Fruit fly (Drosophila melanogaster) whole organism, pupa: ENCODE measurements around the gene NimC2.
A peak's percentile ranks its signal among the peaks of the same experiment; 100 is the strongest.

Experiments used
- CG10348 ChIP-seq: fragments of 200-800 bp; sonication (Bioruptor generic); IDR thresholded peaks from 2 replicates; pipeline ENCODE4 v1.3.6; 2022; ENCODE audit warnings: missing biosample characterization, missing genetic modification characterization
- CG12605 ChIP-seq: fragments of 200-800 bp; sonication (Bioruptor generic); IDR thresholded peaks from 2 replicates; pipeline ENCODE4 v1.3.6; 2022; ENCODE audit warnings: missing biosample characterization, missing genetic modification characterization
- CG13204 ChIP-seq: fragments of 200-800 bp; sonication (Bioruptor generic); optimal IDR thresholded peaks from 2 replicates; lab custom pipeline; 2018; ENCODE audit warnings: missing biosample characterization, mild to moderate bottlenecking, missing genetic modification characterization, moderate library complexity
- CG14655 ChIP-seq: fragments of 200-800 bp; sonication (Bioruptor generic); optimal IDR thresholded peaks from 3 replicates; lab custom pipeline; 2017; ENCODE audit warnings: mild to moderate bottlenecking, missing biosample characterization, missing genetic modification reagents, missing genetic modification characterization
- CG15710 ChIP-seq: fragments of 200-800 bp; sonication (Bioruptor generic); optimal IDR thresholded peaks from 2 replicates; lab custom pipeline; 2018; ENCODE audit warnings: missing biosample characterization, mild to moderate bottlenecking, missing genetic modification characterization, moderate library complexity
- CG17806 ChIP-seq: fragments of 200-800 bp; sonication (Bioruptor generic); optimal IDR thresholded peaks from 2 replicates; lab custom pipeline; 2018; ENCODE audit warnings: missing biosample characterization, mild to moderate bottlenecking, missing genetic modification characterization, moderate library complexity
- CG32121 ChIP-seq: fragments of 200-800 bp; sonication (Bioruptor generic); IDR thresholded peaks from 2 replicates; pipeline ENCODE4 v1.3.6; 2022; ENCODE audit warnings: missing biosample characterization, missing genetic modification characterization
- CG34367 ChIP-seq: fragments of 200-800 bp; sonication (Bioruptor generic); optimal IDR thresholded peaks from 2 replicates; lab custom pipeline; 2018; ENCODE audit warnings: missing biosample characterization, mild to moderate bottlenecking, missing genetic modification characterization
- CG4496 ChIP-seq: fragments of 200-800 bp; sonication (Bioruptor generic); IDR thresholded peaks from 3 replicates; pipeline ENCODE4 v1.3.6; 2022; ENCODE audit warnings: missing biosample characterization, missing genetic modification characterization
- CG8159 ChIP-seq: fragments of 200-800 bp; sonication (Bioruptor generic); optimal IDR thresholded peaks from 3 replicates; lab custom pipeline; 2018; ENCODE audit warnings: missing biosample characterization, mild to moderate bottlenecking, missing genetic modification characterization, moderate library complexity
- CG8301 ChIP-seq: fragments of 200-800 bp; sonication (Bioruptor generic); optimal IDR thresholded peaks from 2 replicates; lab custom pipeline; 2018; ENCODE audit warnings: missing biosample characterization, mild to moderate bottlenecking, missing genetic modification characterization
- CG9948 ChIP-seq: fragments of 200-800 bp; sonication (Bioruptor generic); optimal IDR thresholded peaks from 2 replicates; lab custom pipeline; 2018; ENCODE audit warnings: missing biosample characterization, mild to moderate bottlenecking, missing genetic modification characterization, moderate library complexity
- D1 ChIP-seq: fragments of 200-800 bp; sonication (Bioruptor generic); optimal IDR thresholded peaks from 2 replicates; lab custom pipeline; 2018; ENCODE audit warnings: missing biosample characterization, mild to moderate bottlenecking, missing genetic modification characterization, moderate library complexity
- EcR ChIP-seq: fragments of 200-800 bp; sonication (Bioruptor generic); optimal IDR thresholded peaks from 3 replicates; lab custom pipeline; 2019; ENCODE audit warnings: missing biosample characterization, missing genetic modification characterization, mild to moderate bottlenecking, moderate library complexity, missing genetic modification reagents
- Ets98B ChIP-seq: fragments of 200-800 bp; sonication (Bioruptor generic); IDR thresholded peaks from 2 replicates; pipeline ENCODE4 v1.3.6; 2022; ENCODE audit warnings: missing biosample characterization, missing genetic modification characterization
- Pif1A ChIP-seq: fragments of 200-800 bp; sonication (Bioruptor generic); optimal IDR thresholded peaks from 3 replicates; lab custom pipeline; 2016; ENCODE audit warnings: missing biosample characterization, missing genetic modification characterization
- Pif1B ChIP-seq: fragments of 200-800 bp; sonication (Bioruptor generic); optimal IDR thresholded peaks from 3 replicates; lab custom pipeline; 2016; ENCODE audit warnings: missing biosample characterization, missing genetic modification characterization
- Snoo ChIP-seq: fragments of 200-800 bp; sonication (Bioruptor generic); optimal IDR thresholded peaks from 3 replicates; lab custom pipeline; 2017; ENCODE audit warnings: missing biosample characterization, mild to moderate bottlenecking, missing genetic modification characterization, inconsistent platforms
- fd96Ca ChIP-seq: fragments of 200-800 bp; sonication (Bioruptor generic); IDR thresholded peaks from 3 replicates; pipeline ENCODE4 v1.3.6; 2022; ENCODE audit warnings: missing biosample characterization, missing genetic modification characterization
- gl ChIP-seq: fragments of 200-800 bp; sonication (Bioruptor generic); optimal IDR thresholded peaks from 2 replicates; lab custom pipeline; 2018; ENCODE audit warnings: missing biosample characterization, mild to moderate bottlenecking, missing genetic modification characterization
- rn ChIP-seq: fragments of 200-800 bp; sonication (Bioruptor generic); IDR thresholded peaks from 2 replicates; pipeline ENCODE4 v1.3.6; 2022; ENCODE audit warnings: missing biosample characterization, missing genetic modification characterization

Gene NimC2

DNA sequence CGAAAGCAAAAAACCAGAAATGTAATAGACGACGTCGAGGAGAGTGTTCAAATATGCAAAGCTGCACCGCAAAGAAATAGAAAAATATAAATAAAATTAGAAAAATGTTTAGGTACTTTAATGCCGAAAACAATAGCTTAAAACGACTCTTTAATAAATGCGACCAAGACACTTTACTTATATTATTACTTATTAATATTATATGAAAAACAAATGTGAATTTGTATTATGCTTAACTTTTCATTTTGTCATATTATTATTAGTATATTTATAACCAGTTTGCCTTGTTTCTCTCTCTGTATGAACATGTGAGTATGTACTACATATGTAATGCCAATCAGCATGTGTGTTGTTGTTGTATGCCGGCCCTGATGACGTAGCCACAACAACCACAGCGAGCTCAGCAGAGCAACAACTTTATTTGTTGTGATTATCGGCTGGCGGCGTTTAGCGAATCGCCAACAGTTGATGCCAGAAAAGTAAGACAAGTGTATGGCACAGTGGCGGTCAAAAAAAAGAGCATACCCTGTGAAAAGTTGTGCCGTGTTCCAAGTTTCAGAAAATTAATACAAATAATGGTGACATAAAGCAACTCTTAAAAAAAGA is 42.3 kb downstream of the NimC2 start:
- TF ChIP-seq Pif1B = peak; percentile 33
- TF ChIP-seq CG17806 (tag; lab: Kevin White, UChicago) = peak; percentile 89
- TF ChIP-seq CG8301 = peak; percentile 95
- TF ChIP-seq CG4496 (GFP tag; lab: Robert Waterston, UW) = peak; percentile 93
- TF ChIP-seq CG14655 (GFP tag; lab: Kevin White, UChicago) = peak; percentile 97
- peak; percentile 64 for TF ChIP-seq Snoo (tag; lab: Kevin White, UChicago)
- peak; percentile 90 for TF ChIP-seq D1 (tag; lab: Kevin White, UChicago)
- TF ChIP-seq Pif1A (GFP tag; lab: Kevin White, UChicago) = peak; percentile 53
- TF ChIP-seq gl (tag; lab: Kevin White, UChicago) = peak; percentile 49
- TF ChIP-seq CG12605 (GFP tag; lab: Robert Waterston, UW) = peak; percentile 88
- TF ChIP-seq CG13204 = peak; percentile 26
- TF ChIP-seq fd96Ca (GFP tag; lab: Robert Waterston, UW) = peak; percentile 89
- peak; percentile 82 for TF ChIP-seq CG15710 (tag; lab: Kevin White, UChicago)
- peak; percentile 92 for TF ChIP-seq CG8159 (tag; lab: Kevin White, UChicago)
- peak; percentile 71 for TF ChIP-seq CG10348
- TF ChIP-seq CG34367 = peak; percentile 80
- peak; percentile 95 for TF ChIP-seq CG32121 (GFP tag; lab: Robert Waterston, UW)
- TF ChIP-seq CG9948 (tag; lab: Kevin White, UChicago) = peak; percentile 97
- TF ChIP-seq Ets98B (GFP tag; lab: Robert Waterston, UW) = peak; percentile 83
- TF ChIP-seq EcR = peak; percentile 12
- peak; percentile 89 for TF ChIP-seq rn (GFP tag; lab: Robert Waterston, UW)
- TF ChIP-seq, all 21 proteins: peak for 21

dm6 chr2L:14023136-14024050 is 43.5 kb downstream of the NimC2 start:
- no peak for TF ChIP-seq Snoo (tag; lab: Kevin White, UChicago)
- TF ChIP-seq EcR = peak; percentile 28
- TF ChIP-seq CG17806 (tag; lab: Kevin White, UChicago) = peak; percentile 8
- TF ChIP-seq gl (tag; lab: Kevin White, UChicago) = no peak
- TF ChIP-seq CG8301 = peak; percentile 47
- TF ChIP-seq CG34367 = peak; percentile 29
- no peak for TF ChIP-seq CG12605 (GFP tag; lab: Robert Waterston, UW)
- TF ChIP-seq CG4496 (GFP tag; lab: Robert Waterston, UW) = peak; percentile 19; the same call in 2 of the 3 replicates
- TF ChIP-seq CG15710 (tag; lab: Kevin White, UChicago) = peak; percentile 40
- TF ChIP-seq Pif1A (GFP tag; lab: Kevin White, UChicago) = no peak
- TF ChIP-seq Pif1B = no peak
- TF ChIP-seq CG14655 (GFP tag; lab: Kevin White, UChicago) = peak; percentile 33
- no peak for TF ChIP-seq fd96Ca (GFP tag; lab: Robert Waterston, UW)
- TF ChIP-seq D1 (tag; lab: Kevin White, UChicago) = no peak
- peak; percentile 42 for TF ChIP-seq CG9948 (tag; lab: Kevin White, UChicago)
- peak; percentile 27; the same call in 1 of the 2 replicates for TF ChIP-seq CG32121 (GFP tag; lab: Robert Waterston, UW)
- TF ChIP-seq CG8159 (tag; lab: Kevin White, UChicago) = peak; percentile 50
- no peak for TF ChIP-seq rn (GFP tag; lab: Robert Waterston, UW)
- no peak for TF ChIP-seq CG13204
- TF ChIP-seq Ets98B (GFP tag; lab: Robert Waterston, UW) = peak; percentile 4; the same call in 1 of the 2 replicates
- no peak for TF ChIP-seq CG10348

DNA sequence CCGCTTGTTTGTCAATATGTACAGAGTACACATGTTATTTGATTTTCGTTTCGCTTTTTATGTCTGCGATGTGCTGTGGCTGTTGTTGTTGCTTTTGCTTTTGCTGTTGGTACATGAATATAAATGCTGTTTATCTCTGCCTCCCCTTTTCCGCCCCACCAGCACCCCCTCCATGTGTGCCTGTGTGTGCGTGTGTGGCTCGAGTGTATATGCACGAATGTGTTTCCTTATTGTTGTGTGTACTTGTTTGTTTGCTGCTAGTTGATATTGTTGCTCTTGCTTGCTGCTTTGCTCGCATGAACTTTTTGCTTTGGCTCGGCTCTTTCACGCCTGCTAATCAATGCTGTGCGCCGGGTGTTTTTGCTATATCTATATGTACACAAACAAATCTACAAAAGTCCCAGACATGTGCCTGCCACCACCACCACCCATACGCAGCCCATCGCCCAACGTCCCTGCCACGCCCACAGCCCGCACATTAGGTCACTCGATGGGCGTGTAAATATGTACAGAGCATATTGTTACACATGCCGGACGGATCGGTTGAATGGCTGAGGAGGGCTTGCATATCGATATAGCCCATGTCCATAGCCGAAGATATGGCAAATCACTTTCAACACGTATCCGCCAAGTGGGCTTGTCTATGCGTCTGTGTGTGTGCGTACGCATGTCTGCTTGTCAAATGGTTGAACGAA is 44.3 kb downstream of the NimC2 start:
- TF ChIP-seq CG34367 (peak; percentile 69), CG10348 (no peak), CG15710 (tag; lab: Kevin White, UChicago) (peak; percentile 44), D1 (tag; lab: Kevin White, UChicago) (no peak), CG4496 (GFP tag; lab: Robert Waterston, UW) (peak; percentile 85), fd96Ca (GFP tag; lab: Robert Waterston, UW) (peak; percentile 89), gl (tag; lab: Kevin White, UChicago) (peak; percentile 79), CG13204 (peak; percentile 71), CG14655 (GFP tag; lab: Kevin White, UChicago) (peak; percentile 73), CG8301 (peak; percentile 64), EcR (peak; percentile 49), CG17806 (tag; lab: Kevin White, UChicago) (peak; percentile 13), Pif1B (peak; percentile 80), CG32121 (GFP tag; lab: Robert Waterston, UW) (peak; percentile 90), Pif1A (GFP tag; lab: Kevin White, UChicago) (peak; percentile 86), CG9948 (tag; lab: Kevin White, UChicago) (no peak), rn (GFP tag; lab: Robert Waterston, UW) (peak; percentile 61), Ets98B (GFP tag; lab: Robert Waterston, UW) (peak; percentile 88), Snoo (tag; lab: Kevin White, UChicago) (peak; percentile 88), CG8159 (tag; lab: Kevin White, UChicago) (peak; percentile 29), CG12605 (GFP tag; lab: Robert Waterston, UW) (peak; percentile 68)

DNA sequence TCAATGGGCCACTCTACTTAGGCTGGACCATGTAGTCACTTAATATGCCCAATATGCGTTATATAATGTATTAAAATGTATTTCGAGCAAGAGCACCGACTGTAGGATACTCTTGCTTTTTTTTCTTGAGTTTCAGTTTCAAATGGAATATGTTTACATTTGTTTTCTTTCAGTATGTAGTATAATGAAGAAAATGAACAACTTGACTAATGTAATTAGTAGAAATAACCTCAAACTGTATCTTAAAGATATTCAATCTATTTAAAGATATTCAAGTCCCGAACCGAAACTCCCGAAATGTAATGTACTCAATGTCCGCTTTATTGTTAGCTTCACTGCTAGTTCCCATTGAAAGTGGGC is 44.8 kb downstream of the NimC2 start:
- TF ChIP-seq rn (GFP tag; lab: Robert Waterston, UW) = 0 out of 2 replicates have a peak, but pooled peaks have one; percentile 3
- peak; percentile 11; the same call in 1 of the 3 replicates for TF ChIP-seq CG4496 (GFP tag; lab: Robert Waterston, UW)
- TF ChIP-seq fd96Ca (GFP tag; lab: Robert Waterston, UW) = no peak
- TF ChIP-seq CG8301 = peak; percentile 66
- TF ChIP-seq CG32121 (GFP tag; lab: Robert Waterston, UW) = no peak
- TF ChIP-seq CG14655 (GFP tag; lab: Kevin White, UChicago) = peak; percentile 65
- peak; percentile 76 for TF ChIP-seq CG8159 (tag; lab: Kevin White, UChicago)
- peak; percentile 20 for TF ChIP-seq CG9948 (tag; lab: Kevin White, UChicago)
